Worm (Caenorhabditis elegans) whole organism, late embryonic: Measurements from ENCODE around the gene C49F8.1.

Source experiments
- C38D4.7 ChIP-seq: fragments of 200-800 bp; sonication (Bioruptor generic); optimal IDR thresholded peaks from 2 replicates; lab custom pipeline; 2018; ENCODE audit warnings: mild to moderate bottlenecking, missing genetic modification characterization, moderate library complexity, missing compliant biosample characterization
- K09A11.1 ChIP-seq: sonication (generic microtip); optimal IDR thresholded peaks from 2 replicates; lab custom pipeline; 2017; ENCODE audit warnings: antibody characterized with exemption, mild to moderate bottlenecking, missing genetic modification characterization, missing compliant biosample characterization; ENCODE audit not compliant: insufficient read depth
- T23F11.4 ChIP-seq: fragments of 200-800 bp; sonication (Bioruptor generic); optimal IDR thresholded peaks from 2 replicates; lab custom pipeline; 2018; ENCODE audit warnings: mild to moderate bottlenecking, missing genetic modification characterization, missing compliant biosample characterization
- Y22D7AL.16 ChIP-seq: sonication (generic microtip); optimal IDR thresholded peaks from 2 replicates; lab custom pipeline; 2016; ENCODE audit warnings: missing genetic modification characterization, missing compliant biosample characterization
- ahr-1 ChIP-seq: sonication (generic microtip); optimal IDR thresholded peaks from 2 replicates; lab custom pipeline; 2016; ENCODE audit warnings: missing genetic modification characterization, missing compliant biosample characterization
- ama-1 ChIP-seq: fragments of 150-350 bp; optimal IDR thresholded peaks from 2 replicates; lab custom pipeline; 2014
- ceh-14 ChIP-seq: sonication (generic microtip); optimal IDR thresholded peaks from 2 replicates; lab custom pipeline; 2016; ENCODE audit warnings: missing genotype, missing genetic modification characterization, missing compliant biosample characterization
- ceh-18 ChIP-seq: sonication (generic microtip); optimal IDR thresholded peaks from 2 replicates; lab custom pipeline; 2016; ENCODE audit warnings: missing genetic modification characterization, missing compliant biosample characterization
- ceh-19 ChIP-seq: fragments of 200-800 bp; sonication (Bioruptor generic); optimal IDR thresholded peaks from 2 replicates; lab custom pipeline; 2018; ENCODE audit warnings: mild to moderate bottlenecking, missing genetic modification characterization, missing compliant biosample characterization
- ceh-2 ChIP-seq: sonication (generic microtip); optimal IDR thresholded peaks from 2 replicates; lab custom pipeline; 2016; ENCODE audit warnings: missing genotype, missing genetic modification characterization, missing compliant biosample characterization
- ceh-22 ChIP-seq: sonication (generic microtip); optimal IDR thresholded peaks from 2 replicates; lab custom pipeline; 2017; ENCODE audit warnings: missing biosample characterization, missing genetic modification characterization
- ceh-30 ChIP-seq: fragments of 150-350 bp; optimal IDR thresholded peaks from 2 replicates; lab custom pipeline; 2014; ENCODE audit warnings: missing biosample characterization, missing genetic modification characterization
- ceh-31 ChIP-seq: sonication (generic microtip); optimal IDR thresholded peaks from 2 replicates; lab custom pipeline; 2016; ENCODE audit warnings: missing genetic modification characterization, missing compliant biosample characterization
- ceh-45 ChIP-seq: fragments of 200-800 bp; sonication (Bioruptor generic); IDR thresholded peaks from 2 replicates; pipeline ENCODE4 v1.3.6; 2022; ENCODE audit warnings: missing genetic modification reagents, missing genetic modification characterization, missing compliant biosample characterization
- ceh-6 ChIP-seq: fragments of 200-800 bp; sonication (Bioruptor generic); optimal IDR thresholded peaks from 2 replicates; lab custom pipeline; 2018; ENCODE audit warnings: mild to moderate bottlenecking, missing genetic modification characterization, missing compliant biosample characterization
- che-1 ChIP-seq: sonication (generic microtip); optimal IDR thresholded peaks from 2 replicates; lab custom pipeline; 2016; ENCODE audit warnings: mild to moderate bottlenecking, missing genetic modification characterization, missing compliant biosample characterization
- dmd-4 ChIP-seq: sonication (generic microtip); optimal IDR thresholded peaks from 2 replicates; lab custom pipeline; 2016; ENCODE audit warnings: borderline replicate concordance, missing genetic modification characterization, missing compliant biosample characterization
- elt-2 ChIP-seq: sonication (generic microtip); optimal IDR thresholded peaks from 2 replicates; lab custom pipeline; 2016; ENCODE audit warnings: missing genetic modification reagents, missing genetic modification characterization, missing compliant biosample characterization
- eyg-1 ChIP-seq: sonication (generic microtip); optimal IDR thresholded peaks from 2 replicates; lab custom pipeline; 2016; ENCODE audit warnings: missing genotype, missing genetic modification characterization, missing compliant biosample characterization
- fax-1 ChIP-seq: sonication (generic microtip); optimal IDR thresholded peaks from 2 replicates; lab custom pipeline; 2016; ENCODE audit warnings: missing genotype, missing genetic modification characterization, missing compliant biosample characterization
- gmeb-2 ChIP-seq: sonication (generic microtip); optimal IDR thresholded peaks from 2 replicates; lab custom pipeline; 2016; ENCODE audit warnings: missing genetic modification characterization, inconsistent platforms, missing compliant biosample characterization
- hlh-13 ChIP-seq: fragments of 200-800 bp; sonication (Bioruptor generic); optimal IDR thresholded peaks from 2 replicates; lab custom pipeline; 2018; ENCODE audit warnings: mild to moderate bottlenecking, missing genetic modification characterization, missing compliant biosample characterization
- hlh-30 ChIP-seq: sonication (generic microtip); optimal IDR thresholded peaks from 2 replicates; lab custom pipeline; 2017; ENCODE audit warnings: antibody characterized with exemption, missing genetic modification characterization, missing compliant biosample characterization; ENCODE audit not compliant: insufficient read depth
- lim-6 ChIP-seq: sonication (generic microtip); optimal IDR thresholded peaks from 2 replicates; lab custom pipeline; 2016; ENCODE audit warnings: missing genetic modification characterization, missing compliant biosample characterization
- madf-2 ChIP-seq: sonication (generic microtip); optimal IDR thresholded peaks from 2 replicates; lab custom pipeline; 2017; ENCODE audit warnings: missing genetic modification characterization, missing compliant biosample characterization
- mec-3 ChIP-seq: sonication (generic microtip); optimal IDR thresholded peaks from 2 replicates; lab custom pipeline; 2016; ENCODE audit warnings: borderline replicate concordance, missing genetic modification characterization, missing compliant biosample characterization
- nhr-11 ChIP-seq: fragments of 150-350 bp; optimal IDR thresholded peaks from 2 replicates; lab custom pipeline; 2014; ENCODE audit warnings: missing biosample characterization, missing genetic modification characterization
- pax-1 ChIP-seq: fragments of 150-350 bp; optimal IDR thresholded peaks from 2 replicates; lab custom pipeline; 2014; ENCODE audit warnings: missing biosample characterization, missing genetic modification characterization
- pha-4 ChIP-seq: fragments of 150-350 bp; optimal IDR thresholded peaks from 2 replicates; lab custom pipeline; 2018; ENCODE audit warnings: missing biosample characterization, missing genetic modification reagents, missing genetic modification characterization
- pqm-1 ChIP-seq: sonication (generic microtip); optimal IDR thresholded peaks from 2 replicates; lab custom pipeline; 2016; ENCODE audit warnings: missing genetic modification characterization, missing compliant biosample characterization
- ref-2 ChIP-seq: sonication (generic microtip); optimal IDR thresholded peaks from 2 replicates; lab custom pipeline; 2016; ENCODE audit warnings: missing genetic modification characterization, missing compliant biosample characterization
- sox-4 ChIP-seq: sonication (generic microtip); optimal IDR thresholded peaks from 2 replicates; lab custom pipeline; 2017; ENCODE audit warnings: mild to moderate bottlenecking, missing genetic modification characterization, inconsistent platforms, missing compliant biosample characterization
- tbx-2 ChIP-seq: sonication (generic microtip); optimal IDR thresholded peaks from 2 replicates; lab custom pipeline; 2016; ENCODE audit warnings: missing genetic modification characterization, missing compliant biosample characterization
- tbx-7 ChIP-seq: sonication (generic microtip); optimal IDR thresholded peaks from 2 replicates; lab custom pipeline; 2016; ENCODE audit warnings: missing genotype, missing genetic modification characterization, missing compliant biosample characterization
- ttx-3 ChIP-seq: sonication (generic microtip); optimal IDR thresholded peaks from 2 replicates; lab custom pipeline; 2016; ENCODE audit warnings: missing genetic modification reagents, missing genetic modification characterization, missing compliant biosample characterization
- unc-3 ChIP-seq, 2 experiments: fragments of 200-800 bp in 1 of 2; sonication (Bioruptor generic) in 1 of 2; sonication (generic microtip) in 1 of 2; conservative IDR thresholded peaks in 1 of 2; optimal IDR thresholded peaks in 1 of 2; 2 replicates each; pipeline versions ENCODE4 v1.3.6 to Lab custom; 2016 to 2022; ENCODE audit warnings: missing compliant biosample characterization in 2 of 2, missing genetic modification characterization in 2 of 2, missing genetic modification reagents in 1 of 2
- unc-86 ChIP-seq: sonication (generic microtip); optimal IDR thresholded peaks from 2 replicates; lab custom pipeline; 2016; ENCODE audit warnings: missing genetic modification characterization, missing compliant biosample characterization

The C49F8.1 gene

DNA sequence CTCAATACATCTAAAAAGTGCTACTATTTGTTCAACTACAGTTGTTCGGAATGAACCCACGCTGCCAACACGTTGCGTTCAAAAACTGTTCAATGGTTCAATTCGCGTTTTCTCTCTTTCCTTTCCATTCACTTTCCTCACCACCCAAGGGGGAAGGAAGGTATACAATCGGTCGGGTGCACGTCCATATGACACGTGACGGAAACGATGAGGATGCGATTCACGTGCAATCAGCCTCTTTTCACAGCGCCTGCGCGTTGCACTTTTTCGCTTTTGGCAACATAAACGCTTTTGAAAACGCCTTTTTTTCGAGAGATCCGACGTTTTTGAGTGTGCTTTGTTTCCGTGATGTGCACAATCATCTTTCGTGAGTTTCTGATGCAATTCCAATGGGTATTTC is 6.2 kb downstream of the C49F8.1 start:
- no peak for TF ChIP-seq ceh-22 (tag; lab: Kevin White, UChicago)
- peak; percentile 2 for TF ChIP-seq ceh-31 (tag; lab: Kevin White, UChicago)
- TF ChIP-seq tbx-2 (tag; lab: Kevin White, UChicago): peak; percentile 22
- peak; percentile 59 for TF ChIP-seq ceh-18 (tag; lab: Kevin White, UChicago)
- peak; percentile 93 for TF ChIP-seq hlh-30 (tag; lab: Kevin White, UChicago)
- TF ChIP-seq unc-86 (tag; lab: Kevin White, UChicago): no peak
- no peak for TF ChIP-seq ceh-14
- no peak for TF ChIP-seq gmeb-2 (tag; lab: Kevin White, UChicago)

DNA sequence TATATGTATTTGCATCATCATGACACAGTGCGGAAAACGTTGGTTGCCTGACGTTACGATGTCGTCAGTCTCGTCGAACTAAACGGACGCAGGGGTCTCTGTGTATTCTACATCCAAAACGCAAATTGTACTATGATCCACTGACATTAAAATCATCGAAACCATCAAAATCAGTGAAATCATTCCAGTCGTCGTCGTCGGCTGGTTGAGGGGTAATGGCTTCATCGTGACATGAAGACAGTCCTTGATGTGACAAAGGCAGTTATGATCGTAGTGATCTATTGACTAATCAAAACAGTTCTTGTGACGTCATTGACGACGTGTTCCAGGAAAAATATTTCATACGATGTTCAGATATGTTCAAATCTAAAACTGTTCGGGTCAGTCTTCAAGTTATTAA is 7.1 kb downstream of the C49F8.1 start:
- TF ChIP-seq ceh-6 (GFP tag; lab: Kevin White, UChicago) (no peak), ceh-2 (tag; lab: Kevin White, UChicago) (no peak), pax-1 (tag; lab: Kevin White, UChicago) (no peak), dmd-4 (no peak), unc-3 (GFP tag; conservative IDR thresholded peaks at IDR 0.05; lab: Robert Waterston, UW) (no peak), unc-3 (tag; optimal IDR thresholded peaks at IDR 0.05; lab: Kevin White, UChicago) (no peak), hlh-30 (tag; lab: Kevin White, UChicago) (no peak), ceh-45 (no peak), elt-2 (tag; lab: Kevin White, UChicago) (no peak), pqm-1 (tag; lab: Kevin White, UChicago) (no peak)

DNA sequence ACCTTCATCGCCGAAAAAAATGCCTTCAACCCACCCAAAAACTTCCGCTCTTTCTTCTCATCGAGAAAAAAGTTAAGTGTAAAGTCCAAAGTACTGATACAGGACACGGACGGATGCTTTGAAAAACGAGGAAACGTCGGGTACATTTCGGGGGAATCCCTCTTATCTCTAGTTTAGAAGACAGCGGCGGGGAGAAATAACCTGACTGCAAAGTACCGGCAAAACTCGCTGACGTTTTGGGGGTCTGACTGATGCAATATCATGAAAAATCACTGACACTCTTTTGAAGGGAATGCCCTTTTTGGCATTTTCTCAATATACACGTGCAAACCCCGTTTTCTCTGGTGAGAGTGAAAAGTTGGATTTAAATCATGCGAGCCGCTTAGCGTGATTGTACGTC is 8.3 kb downstream of the C49F8.1 start:
- TF ChIP-seq eyg-1 (tag; lab: Kevin White, UChicago) (no peak), sox-4 (tag; lab: Kevin White, UChicago) (no peak), tbx-7 (tag; lab: Kevin White, UChicago) (no peak), Y22D7AL.16 (tag; lab: Kevin White, UChicago) (no peak), ceh-19 (no peak), ttx-3 (tag; lab: Kevin White, UChicago) (no peak), tbx-2 (tag; lab: Kevin White, UChicago) (no peak), mec-3 (tag; lab: Kevin White, UChicago) (no peak), ceh-2 (tag; lab: Kevin White, UChicago) (no peak), dmd-4 (no peak), T23F11.4 (GFP tag; lab: Kevin White, UChicago) (no peak), ahr-1 (tag; lab: Kevin White, UChicago) (no peak), che-1 (no peak), ama-1 (lab: Kevin White, UChicago) (no peak), hlh-13 (no peak), ceh-30 (tag; lab: Kevin White, UChicago) (no peak)

DNA sequence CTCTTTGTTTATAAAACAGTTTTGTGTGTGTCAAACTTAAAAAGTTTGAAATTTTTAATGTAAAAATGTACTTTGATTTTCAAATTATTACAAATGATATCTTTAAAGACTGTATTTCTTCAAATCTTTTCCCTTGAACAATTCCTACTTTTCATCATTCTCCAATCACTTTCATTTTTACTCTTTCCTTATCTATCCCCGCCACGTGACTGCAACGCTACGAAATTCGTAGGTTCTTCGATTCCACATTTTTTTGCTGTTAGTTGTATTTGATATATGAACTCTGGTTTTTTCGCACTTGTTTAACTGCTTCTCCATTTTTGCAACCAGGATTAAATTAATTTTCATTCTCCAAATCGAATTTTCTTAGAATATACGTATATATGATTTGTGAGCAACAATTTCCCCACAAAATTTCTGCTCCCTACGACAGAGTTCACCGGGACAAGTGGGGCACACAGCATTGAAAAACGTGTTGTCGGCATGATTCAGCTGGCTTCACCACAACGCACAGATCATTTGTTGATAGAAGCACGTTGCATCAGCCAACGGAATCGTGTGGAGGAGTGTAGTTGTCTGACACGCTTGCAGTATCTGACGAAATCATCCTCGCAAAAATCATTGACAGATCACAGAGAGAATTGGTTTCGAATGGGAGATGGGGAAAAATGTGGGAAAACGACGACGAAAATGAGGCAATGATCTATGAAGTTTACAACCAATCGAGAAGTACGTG is 10.0 kb downstream of the C49F8.1 start:
- no peak for TF ChIP-seq ceh-6 (GFP tag; lab: Kevin White, UChicago)
- no peak for TF ChIP-seq nhr-11 (tag; lab: Kevin White, UChicago)
- TF ChIP-seq ref-2: no peak
- TF ChIP-seq tbx-2 (tag; lab: Kevin White, UChicago): no peak
- no peak for TF ChIP-seq hlh-30 (tag; lab: Kevin White, UChicago)
- TF ChIP-seq fax-1 (tag; lab: Kevin White, UChicago): no peak
- no peak for TF ChIP-seq pha-4 (tag; lab: Kevin White, UChicago)
- no peak for TF ChIP-seq ahr-1 (tag; lab: Kevin White, UChicago)
- no peak for TF ChIP-seq che-1
- no peak for TF ChIP-seq K09A11.1 (tag; lab: Kevin White, UChicago)
- TF ChIP-seq lim-6: no peak
- TF ChIP-seq C38D4.7 (GFP tag; lab: Kevin White, UChicago): no peak
- TF ChIP-seq madf-2 (tag; lab: Kevin White, UChicago): no peak
- no peak for TF ChIP-seq ceh-22 (tag; lab: Kevin White, UChicago)
